Fruit fly (Drosophila melanogaster) whole organism, adult: ENCODE measurements around the gene CG10147.

Experiments used
- CG1620 ChIP-seq: fragments of 200-800 bp; sonication (Bioruptor generic); optimal IDR thresholded peaks from 2 replicates; lab custom pipeline; 2016; ENCODE audit warnings: missing biosample characterization, missing genetic modification characterization
- Crg-1 ChIP-seq: fragments of 200-800 bp; sonication (Bioruptor generic); optimal IDR thresholded peaks from 2 replicates; lab custom pipeline; 2016; ENCODE audit warnings: missing biosample characterization, missing genetic modification characterization
- ovo ChIP-seq: fragments of 200-800 bp; sonication (Bioruptor generic); optimal IDR thresholded peaks from 2 replicates; lab custom pipeline; 2016; ENCODE audit warnings: missing biosample characterization, missing genetic modification characterization
- pad ChIP-seq: fragments of 200-800 bp; sonication (Bioruptor generic); optimal IDR thresholded peaks from 3 replicates; lab custom pipeline; 2017; ENCODE audit warnings: missing biosample characterization, missing genetic modification characterization, mild to moderate bottlenecking, moderate library complexity, missing genetic modification reagents
- toe ChIP-seq: fragments of 200-800 bp; sonication (Bioruptor generic); optimal IDR thresholded peaks from 2 replicates; lab custom pipeline; 2016; ENCODE audit warnings: missing biosample characterization, missing genetic modification characterization

DNA sequence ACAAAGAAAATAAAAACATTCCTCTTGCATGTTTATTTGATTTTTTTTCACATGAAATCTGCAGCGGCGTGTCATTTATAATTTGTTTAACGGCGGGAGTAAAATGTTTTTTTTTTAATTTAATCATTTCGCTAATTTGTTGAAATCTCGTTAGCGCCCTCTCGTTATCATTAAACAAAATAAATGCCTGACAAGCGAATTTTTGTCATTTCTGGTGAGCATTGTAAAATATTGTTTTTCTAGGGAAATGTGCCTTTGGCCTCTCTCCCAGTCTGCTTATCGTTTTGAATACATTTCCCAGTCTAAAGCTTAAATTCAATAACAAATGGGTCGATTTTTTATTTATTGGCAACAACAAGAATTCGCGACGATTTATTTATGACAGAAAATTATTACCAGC, 24.1 kb upstream of the CG10147 start:
- no peak for TF ChIP-seq Crg-1 (GFP tag; lab: Kevin White, UChicago)
- no peak for TF ChIP-seq toe (GFP tag; lab: Kevin White, UChicago)
- TF ChIP-seq ovo (GFP tag; lab: Kevin White, UChicago) = no peak
- no peak for TF ChIP-seq pad (GFP tag; lab: Kevin White, UChicago)
- TF ChIP-seq CG1620 (GFP tag; lab: Kevin White, UChicago) = no peak
